Worm (Caenorhabditis elegans): Measurements from ENCODE around the gene F59E12.1.

The F59E12.1 gene

ce11 chrII:5649236-5650004 is 4.9 kb upstream of the F59E12.1 start, which contains the start of the genes sam-4, F59E12.17 and zyg-1 (continued):
- no peak for TF ChIP-seq ceh-20 (GFP tag; IDR thresholded peaks at IDR 0.05)
- TF ChIP-seq hif-1 (tag; optimal IDR thresholded peaks at IDR 0.05), result peak in 1 of 2 experiments; percentile 70
- TF ChIP-seq T20F7.1 (GFP tag; optimal IDR thresholded peaks at IDR 0.05), result no peak
- no peak for TF ChIP-seq nhr-48 (tag; optimal IDR thresholded peaks at IDR 0.05)
- no peak for TF ChIP-seq daf-19 (GFP tag; conservative IDR thresholded peaks at IDR 0.05)
- no peak for TF ChIP-seq unc-39 (tag; optimal IDR thresholded peaks at IDR 0.05)
- peak; percentile 77 for TF ChIP-seq nhr-6 (tag; optimal IDR thresholded peaks at IDR 0.05)
- TF ChIP-seq unc-62 (GFP tag; optimal IDR thresholded peaks at IDR 0.05 in 1 of 2), result peak in 1 of 2 experiments; percentile 52
- TF ChIP-seq unc-62 (tag; optimal IDR thresholded peaks at IDR 0.05), result no peak
- TF ChIP-seq ZK546.5 (tag; optimal IDR thresholded peaks at IDR 0.05), result no peak
- TF ChIP-seq aha-1 (tag), result peak; percentile 50
- no peak for TF ChIP-seq ceh-82 (tag; optimal IDR thresholded peaks at IDR 0.05)
- TF ChIP-seq pqm-1 (tag; optimal IDR thresholded peaks at IDR 0.05), result no peak
- TF ChIP-seq hmg-1.1 (GFP tag; IDR thresholded peaks at IDR 0.05), result peak; percentile 53
- TF ChIP-seq skn-1 (tag; optimal IDR thresholded peaks at IDR 0.05), result no peak
- peak; percentile 24 for TF ChIP-seq rbr-2 (tag; optimal IDR thresholded peaks at IDR 0.05)
- peak; percentile 29 for TF ChIP-seq nhr-77 (tag; optimal IDR thresholded peaks at IDR 0.05)
- no peak for TF ChIP-seq nhr-11 (tag; optimal IDR thresholded peaks at IDR 0.05)
- 0 out of 2 replicates have a peak, but pooled peaks have one; percentile 17 for TF ChIP-seq arid-1 (GFP tag; conservative IDR thresholded peaks at IDR 0.05)
- TF ChIP-seq Y48G9A.11 (GFP tag; IDR thresholded peaks at IDR 0.05), result peak; percentile 50; the same call in 1 of the 2 replicates
- peak; percentile 13 for TF ChIP-seq fkh-10 (GFP tag; optimal IDR thresholded peaks at IDR 0.05)
- peak; percentile 88 for TF ChIP-seq unc-130 (GFP tag; optimal IDR thresholded peaks at IDR 0.05)

- TF ChIP-seq set-16 (GFP tag; IDR thresholded peaks at IDR 0.05), result peak; percentile 86
- TF ChIP-seq lin-29 (GFP tag; IDR thresholded peaks at IDR 0.05), result no peak
- TF ChIP-seq F49E8.2 (tag; optimal IDR thresholded peaks at IDR 0.05; ENCODE audit: borderline replicate concordance), result no peak
- TF ChIP-seq skn-1 (tag; optimal IDR thresholded peaks at IDR 0.05), result no peak
- TF ChIP-seq unc-62 (GFP tag; optimal IDR thresholded peaks at IDR 0.05 in 1 of 2), result no peak
- no peak for TF ChIP-seq unc-62 (tag; optimal IDR thresholded peaks at IDR 0.05)
- no peak for TF ChIP-seq duxl-1 (tag; optimal IDR thresholded peaks at IDR 0.05; ENCODE audit: poor library complexity)
These were observed 2.9 kb upstream of the F59E12.1 start for ce11 chrII:5651426-5651825.

- no peak for TF ChIP-seq ctbp-1 (GFP tag; IDR thresholded peaks at IDR 0.05)
- TF ChIP-seq ceh-82 (tag; optimal IDR thresholded peaks at IDR 0.05), result no peak
- no peak for TF ChIP-seq ZK337.2 (GFP tag; IDR thresholded peaks at IDR 0.05)
- TF ChIP-seq madf-9 (GFP tag; conservative IDR thresholded peaks at IDR 0.05), result no peak
- TF ChIP-seq F10B5.3 (tag; optimal IDR thresholded peaks at IDR 0.05), result no peak
- no peak for TF ChIP-seq R02D3.7 (tag; optimal IDR thresholded peaks at IDR 0.05)
- no peak for TF ChIP-seq nhr-102 (tag; optimal IDR thresholded peaks at IDR 0.05)
- no peak for TF ChIP-seq Y105C5A.15 (GFP tag; IDR thresholded peaks at IDR 0.05)
These were observed 2.0 kb upstream of the F59E12.1 start, which contains the start of gene bli-2 for ce11 chrII:5652334-5652733. TSS of gene bli-2 (minus strand) at chrII:5652434.

ce11 chrII:5659675-5660074 is 5.4 kb downstream of the F59E12.1 start, which contains the start of gene fut-3:
TSS of gene fut-3 (minus strand) at chrII:5659775.
- TF ChIP-seq F10B5.3 (tag; optimal IDR thresholded peaks at IDR 0.05) (no peak), unc-130 (GFP tag; optimal IDR thresholded peaks at IDR 0.05) (no peak), nhr-77 (tag; optimal IDR thresholded peaks at IDR 0.05) (no peak), nhr-28 (tag; optimal IDR thresholded peaks at IDR 0.05) (no peak), attf-4 (tag; optimal IDR thresholded peaks at IDR 0.05) (no peak), madf-5 (GFP tag; IDR thresholded peaks at IDR 0.05) (no peak), hlh-30 (tag; optimal IDR thresholded peaks at IDR 0.05; ENCODE audit: insufficient read depth) (no peak), arid-1 (GFP tag; conservative IDR thresholded peaks at IDR 0.05) (no peak), ZK546.5 (tag; optimal IDR thresholded peaks at IDR 0.05) (no peak), aly-2 (tag; optimal IDR thresholded peaks at IDR 0.05) (no peak), dve-1 (tag; optimal IDR thresholded peaks at IDR 0.05; ENCODE audit: insufficient read depth) (no peak), mxl-3 (GFP tag; optimal IDR thresholded peaks at IDR 0.05) (no peak)
